Worm (Caenorhabditis elegans) whole organism, early embryonic: ENCODE results near the gene tsp-6.

Source experiments
- F13C5.2 ChIP-seq: sonication (generic microtip); optimal IDR thresholded peaks from 2 replicates; lab custom pipeline; 2017; ENCODE audit warnings: mild to moderate bottlenecking, missing genetic modification characterization, inconsistent platforms, missing compliant biosample characterization
- aly-1 ChIP-seq: sonication (generic microtip); optimal IDR thresholded peaks from 2 replicates; lab custom pipeline; 2016; ENCODE audit warnings: missing genetic modification characterization, missing compliant biosample characterization
- ama-1 ChIP-seq: fragments of 150-350 bp; optimal IDR thresholded peaks from 2 replicates; lab custom pipeline; 2014
- ceh-13 ChIP-seq: fragments of 200-800 bp; sonication (Bioruptor generic); optimal IDR thresholded peaks from 2 replicates; lab custom pipeline; 2018; ENCODE audit warnings: mild to moderate bottlenecking, missing genetic modification characterization, missing compliant biosample characterization
- ceh-36 ChIP-seq: sonication (generic microtip); optimal IDR thresholded peaks from 2 replicates; lab custom pipeline; 2016; ENCODE audit warnings: missing genetic modification characterization, inconsistent platforms, missing compliant biosample characterization
- ets-7 ChIP-seq: sonication (generic microtip); optimal IDR thresholded peaks from 2 replicates; lab custom pipeline; 2016; ENCODE audit warnings: missing genotype, missing genetic modification characterization, missing compliant biosample characterization
- flt-1 ChIP-seq: fragments of 200-800 bp; sonication (Bioruptor generic); IDR thresholded peaks from 2 replicates; pipeline ENCODE4 v1.3.6; 2022; ENCODE audit warnings: missing genetic modification characterization, missing compliant biosample characterization
- hmbx-1 ChIP-seq: sonication (generic microtip); optimal IDR thresholded peaks from 2 replicates; lab custom pipeline; 2016; ENCODE audit warnings: mild to moderate bottlenecking, missing genetic modification characterization, missing compliant biosample characterization
- hmg-4 ChIP-seq: fragments of 200-800 bp; sonication (Bioruptor generic); optimal IDR thresholded peaks from 2 replicates; lab custom pipeline; 2018; ENCODE audit warnings: mild to moderate bottlenecking, missing genetic modification characterization, missing compliant biosample characterization
- scrt-1 ChIP-seq: fragments of 200-800 bp; sonication (Bioruptor generic); IDR thresholded peaks from 2 replicates; pipeline ENCODE4 v1.3.6; 2022; ENCODE audit warnings: missing genetic modification characterization, missing compliant biosample characterization
- sea-1 ChIP-seq: fragments of 200-800 bp; sonication (Bioruptor generic); conservative IDR thresholded peaks from 2 replicates; pipeline ENCODE4 v1.3.6; 2022; ENCODE audit warnings: missing genetic modification characterization, missing compliant biosample characterization
- tbx-11 ChIP-seq: fragments of 200-800 bp; sonication (Bioruptor generic); IDR thresholded peaks from 2 replicates; pipeline ENCODE4 v1.3.6; 2022; ENCODE audit warnings: missing genetic modification characterization, missing compliant biosample characterization
- tra-4 ChIP-seq: sonication (generic microtip); optimal IDR thresholded peaks from 2 replicates; lab custom pipeline; 2017; ENCODE audit warnings: missing genetic modification characterization, missing compliant biosample characterization

ce11 chrX:2841754-2842153, 21.5 kb downstream of the tsp-6 start:
- TF ChIP-seq ama-1 (lab: Kevin White, UChicago) (no peak), scrt-1 (GFP tag; lab: Robert Waterston, UW) (no peak), tbx-11 (GFP tag; lab: Robert Waterston, UW) (no peak), ceh-36 (tag; lab: Kevin White, UChicago) (no peak), ceh-13 (no peak), hmg-4 (GFP tag; lab: Kevin White, UChicago) (no peak), aly-1 (tag; lab: Kevin White, UChicago) (no peak), F13C5.2 (no peak), sea-1 (GFP tag; lab: Robert Waterston, UW) (no peak), ets-7 (tag; lab: Kevin White, UChicago) (no peak), hmbx-1 (tag; lab: Kevin White, UChicago) (no peak), tra-4 (tag; lab: Kevin White, UChicago) (no peak), flt-1 (GFP tag; lab: Robert Waterston, UW) (no peak)
